Worm (Caenorhabditis elegans) whole organism, L1 larva: ENCODE measurements around the gene Y67A10A.7.

ENCODE experiments used
- F16B12.6 ChIP-seq: fragments of 150-350 bp; optimal IDR thresholded peaks from 2 replicates; lab custom pipeline; 2014; ENCODE audit warnings: missing biosample characterization, missing genetic modification characterization
- alr-1 ChIP-seq: fragments of 200-800 bp; sonication (Bioruptor generic); optimal IDR thresholded peaks from 2 replicates; lab custom pipeline; 2018; ENCODE audit warnings: borderline replicate concordance, mild to moderate bottlenecking, missing genetic modification characterization, missing compliant biosample characterization
- blmp-1 ChIP-seq: fragments of 150-350 bp; optimal IDR thresholded peaks from 2 replicates; lab custom pipeline; 2014; ENCODE audit warnings: missing biosample characterization, missing genetic modification characterization
- ceh-63 ChIP-seq: fragments of 200-800 bp; sonication (Bioruptor generic); optimal IDR thresholded peaks from 2 replicates; lab custom pipeline; 2018; ENCODE audit warnings: mild to moderate bottlenecking, missing genetic modification characterization, missing compliant biosample characterization
- ceh-82 ChIP-seq, 3 experiments: fragments of 150-350 bp in 1 of 3; sonication (generic microtip) in 2 of 3; optimal IDR thresholded peaks; 2 replicates each; lab custom pipeline; 2014 to 2017; ENCODE audit warnings: missing biosample characterization in 3 of 3, missing genetic modification characterization in 3 of 3
- ces-1 ChIP-seq: fragments of 150-350 bp; optimal IDR thresholded peaks from 2 replicates; lab custom pipeline; 2014; ENCODE audit warnings: missing biosample characterization, missing genetic modification reagents, missing genetic modification characterization
- egl-13 ChIP-seq: sonication (generic microtip); optimal IDR thresholded peaks from 2 replicates; lab custom pipeline; 2016; ENCODE audit warnings: missing genotype, missing genetic modification reagents, missing genetic modification characterization, missing compliant biosample characterization
- egl-27 ChIP-seq, 2 experiments: fragments of 150-350 bp in 1 of 2; sonication (generic microtip); optimal IDR thresholded peaks; 3 replicates each; lab custom pipeline; 2017 to 2018; ENCODE audit warnings: missing biosample characterization in 2 of 2, missing genetic modification characterization in 2 of 2, missing genetic modification reagents in 2 of 2
- elt-3 ChIP-seq, 6 experiments: fragments of 150-350 bp in 1 of 6; sonication (generic microtip); optimal IDR thresholded peaks; 2 replicates each; lab custom pipeline; 2017 to 2018; ENCODE audit warnings: missing biosample characterization in 6 of 6, missing genetic modification characterization in 6 of 6, inconsistent platforms in 1 of 6
- ets-5 ChIP-seq: fragments of 200-800 bp; sonication (Bioruptor generic); IDR thresholded peaks from 2 replicates; pipeline ENCODE4 v1.3.6; 2022; ENCODE audit warnings: missing genetic modification characterization, missing compliant biosample characterization
- fkh-8 ChIP-seq: sonication (generic microtip); optimal IDR thresholded peaks from 2 replicates; lab custom pipeline; 2016; ENCODE audit warnings: mild to moderate bottlenecking, missing genetic modification characterization, missing compliant biosample characterization
- fos-1 ChIP-seq: fragments of 150-350 bp; optimal IDR thresholded peaks from 2 replicates; lab custom pipeline; 2014; ENCODE audit warnings: missing biosample characterization, missing genetic modification characterization
- hlh-17 ChIP-seq: fragments of 200-800 bp; sonication (Bioruptor generic); optimal IDR thresholded peaks from 2 replicates; lab custom pipeline; 2018; ENCODE audit warnings: missing genetic modification characterization, mild to moderate bottlenecking, missing compliant biosample characterization, moderate library complexity, borderline replicate concordance
- hlh-4 ChIP-seq: sonication (generic microtip); optimal IDR thresholded peaks from 2 replicates; lab custom pipeline; 2016; ENCODE audit warnings: mild to moderate bottlenecking, missing genetic modification characterization, missing compliant biosample characterization
- hpl-2 ChIP-seq: fragments of 150-350 bp; optimal IDR thresholded peaks from 2 replicates; lab custom pipeline; 2014; ENCODE audit warnings: missing biosample characterization, missing genetic modification reagents, missing genetic modification characterization
- lin-13 ChIP-seq: fragments of 150-350 bp; optimal IDR thresholded peaks from 2 replicates; lab custom pipeline; 2014; ENCODE audit warnings: missing biosample characterization, missing genetic modification reagents, missing genetic modification characterization
- lin-14 ChIP-seq: fragments of 200-800 bp; sonication (Bioruptor generic); optimal IDR thresholded peaks from 2 replicates; lab custom pipeline; 2018; ENCODE audit warnings: mild to moderate bottlenecking, missing genetic modification characterization, moderate library complexity, missing compliant biosample characterization
- lin-15B ChIP-seq: fragments of 150-350 bp; sonication (generic microtip); optimal IDR thresholded peaks from 3 replicates; lab custom pipeline; 2014; ENCODE audit warnings: missing biosample characterization, missing genetic modification characterization
- lsy-2 ChIP-seq, 2 experiments: fragments of 150-350 bp; optimal IDR thresholded peaks; 2 replicates each; lab custom pipeline; 2014; ENCODE audit warnings: missing biosample characterization in 2 of 2, missing genetic modification characterization in 2 of 2
- mef-2 ChIP-seq: fragments of 150-350 bp; optimal IDR thresholded peaks from 2 replicates; lab custom pipeline; 2014; ENCODE audit warnings: missing biosample characterization, missing genetic modification characterization
- nhr-11 ChIP-seq: fragments of 150-350 bp; optimal IDR thresholded peaks from 2 replicates; lab custom pipeline; 2014; ENCODE audit warnings: missing biosample characterization, missing genetic modification characterization
- nhr-20 ChIP-seq: sonication (generic microtip); optimal IDR thresholded peaks from 2 replicates; lab custom pipeline; 2016; ENCODE audit warnings: mild to moderate bottlenecking, missing genetic modification characterization, missing compliant biosample characterization
- nhr-237 ChIP-seq: fragments of 150-350 bp; optimal IDR thresholded peaks from 2 replicates; lab custom pipeline; 2014; ENCODE audit warnings: missing biosample characterization, missing genetic modification characterization
- nhr-71 ChIP-seq: sonication (generic microtip); optimal IDR thresholded peaks from 2 replicates; lab custom pipeline; 2016; ENCODE audit warnings: mild to moderate bottlenecking, missing genetic modification characterization, moderate library complexity, missing compliant biosample characterization
- nhr-76 ChIP-seq: sonication (generic microtip); optimal IDR thresholded peaks from 2 replicates; lab custom pipeline; 2017; ENCODE audit warnings: missing biosample characterization, missing genetic modification characterization
- nhr-84 ChIP-seq: sonication (generic microtip); optimal IDR thresholded peaks from 2 replicates; lab custom pipeline; 2017; ENCODE audit warnings: missing biosample characterization, missing genetic modification characterization
- pqm-1 ChIP-seq: sonication (generic microtip); optimal IDR thresholded peaks from 3 replicates; lab custom pipeline; 2017; ENCODE audit warnings: missing biosample characterization, missing genetic modification characterization
- sox-4 ChIP-seq: sonication (generic microtip); optimal IDR thresholded peaks from 2 replicates; lab custom pipeline; 2016; ENCODE audit warnings: missing genetic modification characterization, missing compliant biosample characterization
- swsn-7 ChIP-seq: sonication (generic microtip); optimal IDR thresholded peaks from 2 replicates; lab custom pipeline; 2016; ENCODE audit warnings: missing genetic modification characterization, missing compliant biosample characterization
- tbx-2 ChIP-seq: sonication (generic microtip); optimal IDR thresholded peaks from 2 replicates; lab custom pipeline; 2016; ENCODE audit warnings: missing genetic modification characterization, missing compliant biosample characterization
- tlp-1 ChIP-seq: fragments of 150-350 bp; optimal IDR thresholded peaks from 2 replicates; lab custom pipeline; 2014; ENCODE audit warnings: missing biosample characterization, missing genetic modification characterization
- unc-62 ChIP-seq: fragments of 150-350 bp; optimal IDR thresholded peaks from 2 replicates; lab custom pipeline; 2014; ENCODE audit warnings: missing biosample characterization, missing genetic modification reagents, missing genetic modification characterization
- unc-98 ChIP-seq: fragments of 200-800 bp; sonication (Bioruptor generic); IDR thresholded peaks from 2 replicates; pipeline ENCODE4 v1.3.6; 2022; ENCODE audit warnings: missing genetic modification characterization, missing compliant biosample characterization
- vab-15 ChIP-seq: sonication (generic microtip); optimal IDR thresholded peaks from 2 replicates; lab custom pipeline; 2017; ENCODE audit warnings: missing genotype, mild to moderate bottlenecking, missing genetic modification characterization, missing compliant biosample characterization
- xbp-1 ChIP-seq: sonication (generic microtip); optimal IDR thresholded peaks from 2 replicates; lab custom pipeline; 2016; ENCODE audit warnings: missing genetic modification characterization, missing compliant biosample characterization
- ztf-11 ChIP-seq, 2 experiments: sonication (generic microtip); optimal IDR thresholded peaks; 2 replicates each; lab custom pipeline; 2016 to 2017; ENCODE audit warnings: missing genetic modification characterization in 2 of 2, missing biosample characterization in 1 of 2, missing compliant biosample characterization in 1 of 2
- ztf-4 ChIP-seq: fragments of 150-350 bp; optimal IDR thresholded peaks from 2 replicates; lab custom pipeline; 2014; ENCODE audit warnings: missing biosample characterization, missing genetic modification characterization

Gene Y67A10A.7

DNA sequence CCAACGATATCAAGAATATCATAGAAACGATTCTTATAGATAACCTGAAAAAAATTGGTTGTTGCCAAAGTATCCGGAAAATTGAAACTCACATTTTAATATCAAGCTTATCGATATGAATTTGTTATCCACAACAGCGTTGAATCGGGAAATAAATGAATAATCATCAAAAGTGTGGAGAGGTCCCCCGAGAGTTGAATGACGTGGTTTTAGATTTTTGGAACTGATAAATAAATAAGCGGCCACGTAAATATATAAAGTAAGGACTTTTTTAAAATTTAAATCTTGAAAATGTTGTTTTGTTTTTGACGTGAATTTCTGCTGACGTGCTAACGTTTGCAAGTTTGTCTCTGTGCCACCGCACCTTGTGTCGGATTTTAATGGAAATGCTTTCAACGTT, 39.6 kb upstream of the Y67A10A.7 start, which contains the start of gene Y67A10A.3:
Y67A10A.3 (minus strand) TSS at position 101 of the 400 bp plus-strand sequence.
- no peak for TF ChIP-seq lin-13
- no peak for TF ChIP-seq ceh-82 (tag; optimal IDR thresholded peaks at IDR 0.05; lab: Kevin White, UChicago)
- no peak for TF ChIP-seq blmp-1 (tag; lab: Kevin White, UChicago)
- TF ChIP-seq nhr-20 (tag; lab: Kevin White, UChicago), result no peak
- TF ChIP-seq fkh-8, result no peak
- TF ChIP-seq tbx-2 (tag; lab: Kevin White, UChicago), result no peak
- TF ChIP-seq hlh-17 (GFP tag; lab: Kevin White, UChicago), result no peak
- TF ChIP-seq nhr-76 (tag; lab: Kevin White, UChicago), result no peak
- TF ChIP-seq mef-2 (tag; lab: Kevin White, UChicago), result no peak
- TF ChIP-seq nhr-237 (tag; lab: Kevin White, UChicago), result no peak
- no peak for TF ChIP-seq alr-1 (tag; lab: Kevin White, UChicago)
- TF ChIP-seq egl-13 (tag; lab: Kevin White, UChicago), result no peak
- TF ChIP-seq fos-1 (tag; lab: Kevin White, UChicago), result no peak

DNA sequence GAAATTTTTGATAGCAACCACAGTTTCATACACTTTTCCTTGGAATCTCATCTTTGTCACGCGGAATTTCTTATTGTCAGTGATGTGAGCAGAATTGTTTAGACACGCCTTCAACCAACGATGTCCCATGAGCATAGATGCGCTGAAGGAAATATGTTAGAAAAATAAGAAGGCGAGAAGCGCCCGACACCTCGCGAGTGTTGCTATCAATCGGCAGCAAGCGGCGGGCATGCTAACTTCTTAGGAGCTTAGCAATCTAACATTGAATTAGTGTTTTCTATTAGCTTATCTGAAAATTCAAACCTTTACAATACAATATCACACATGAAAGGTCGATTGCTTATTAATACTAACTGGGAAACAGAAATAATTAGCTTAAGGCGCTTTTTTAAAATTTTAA, 38.1 kb upstream of the Y67A10A.7 start:
- TF ChIP-seq hpl-2 (GFP tag; lab: Kevin White, UChicago) (no peak), ztf-11 (tag; optimal IDR thresholded peaks at IDR 0.05; lab: Kevin White, UChicago) (no peak), unc-62 (GFP tag; lab: Kevin White, UChicago) (no peak), unc-98 (GFP tag; lab: Robert Waterston, UW) (no peak), F16B12.6 (tag; lab: Kevin White, UChicago) (no peak)

- TF ChIP-seq xbp-1 (tag; lab: Kevin White, UChicago) (no peak), lin-15B (tag; lab: Kevin White, UChicago) (no peak), lin-13 (no peak), nhr-84 (tag; lab: Kevin White, UChicago) (no peak), nhr-11 (tag; lab: Kevin White, UChicago) (no peak), fos-1 (tag; lab: Kevin White, UChicago) (no peak), ets-5 (GFP tag; lab: Robert Waterston, UW) (no peak), sox-4 (no peak), swsn-7 (tag; lab: Kevin White, UChicago) (no peak), elt-3 (tag; optimal IDR thresholded peaks at IDR 0.05; lab: Kevin White, UChicago) (no peak), nhr-71 (tag; lab: Kevin White, UChicago) (no peak), hlh-4 (tag; lab: Kevin White, UChicago) (no peak), unc-98 (GFP tag; lab: Robert Waterston, UW) (no peak), vab-15 (no peak), egl-27 (tag; optimal IDR thresholded peaks at IDR 0.05; lab: Kevin White, UChicago) (no peak), ztf-4 (tag; lab: Kevin White, UChicago) (no peak), ces-1 (GFP tag; lab: Kevin White, UChicago) (no peak), ceh-63 (GFP tag; lab: Kevin White, UChicago) (no peak), ztf-11 (tag; optimal IDR thresholded peaks at IDR 0.05; lab: Kevin White, UChicago) (no peak), lin-14 (GFP tag; lab: Kevin White, UChicago) (no peak)
Measured at ce11 chrIV:14337757-14338156, 36.2 kb upstream of the Y67A10A.7 start, which contains the start of gene Y67A10A.2. TSS of gene Y67A10A.2 (plus strand) at chrIV:14338057.

DNA sequence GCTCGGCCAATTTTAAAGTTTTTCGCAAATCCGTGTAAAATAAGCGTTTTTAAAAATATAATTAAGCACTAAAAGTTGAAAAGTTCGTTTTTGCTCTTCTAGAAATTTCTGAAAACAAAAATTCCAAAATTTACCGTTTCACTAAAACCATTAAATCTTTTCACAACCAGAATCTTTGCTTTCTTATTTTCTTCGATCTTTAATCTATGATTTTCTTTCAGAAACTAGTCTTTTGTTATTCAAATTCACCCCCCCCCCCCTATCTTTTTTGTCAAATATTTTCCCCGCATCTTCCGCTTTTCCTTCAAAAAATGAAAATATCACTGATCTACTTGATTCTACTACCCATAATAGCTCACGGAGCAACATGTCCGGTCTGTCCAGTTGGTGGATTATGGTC, 34.3 kb upstream of the Y67A10A.7 start, which contains the start of gene Y67A10A.11:
Y67A10A.11 (plus strand) TSS at position 301 of the 400 bp plus-strand sequence.
- no peak for TF ChIP-seq lsy-2 (tag; optimal IDR thresholded peaks at IDR 0.05; lab: Kevin White, UChicago)
- TF ChIP-seq swsn-7 (tag; lab: Kevin White, UChicago), result no peak
- TF ChIP-seq lin-15B (tag; lab: Kevin White, UChicago), result no peak
- no peak for TF ChIP-seq ztf-4 (tag; lab: Kevin White, UChicago)
- no peak for TF ChIP-seq tlp-1 (tag; lab: Kevin White, UChicago)
- no peak for TF ChIP-seq pqm-1 (tag; lab: Kevin White, UChicago)
- TF ChIP-seq mef-2 (tag; lab: Kevin White, UChicago), result no peak
